Fruit fly (Drosophila melanogaster): ENCODE measurements around the gene jvl.

- TF ChIP-seq net (GFP tag; optimal IDR thresholded peaks at IDR 0.05): no peak
- no peak for TF ChIP-seq Smox (GFP tag; optimal IDR thresholded peaks at IDR 0.05)
- TF ChIP-seq CG11762 (GFP tag; optimal IDR thresholded peaks at IDR 0.05; ENCODE audit: insufficient read depth): no peak
- no peak for TF ChIP-seq CG8319 (GFP tag; optimal IDR thresholded peaks at IDR 0.05)
- no peak for TF ChIP-seq Lpt (GFP tag; optimal IDR thresholded peaks at IDR 0.05)
- TF ChIP-seq Ets96B (tag; optimal IDR thresholded peaks at IDR 0.05): no peak
- TF ChIP-seq Met (GFP tag; optimal IDR thresholded peaks at IDR 0.05): no peak
Observed at dm6 chr3R:14736674-14737073, 4.7 kb upstream of the jvl start.

Measured in whole organism, prepupa.